Worm (Caenorhabditis elegans): Measurements from ENCODE around the gene ZK809.8.

Gene ZK809.8

ce11 chrIV:11622336-11622735 is 26.5 kb downstream of the ZK809.8 start:
- no peak for TF ChIP-seq pes-1 (GFP tag; IDR thresholded peaks at IDR 0.05)
- TF ChIP-seq ets-7 (tag; optimal IDR thresholded peaks at IDR 0.05): no peak

- no peak for TF ChIP-seq flt-1 (GFP tag; IDR thresholded peaks at IDR 0.05)
- TF ChIP-seq hmg-4 (GFP tag; optimal IDR thresholded peaks at IDR 0.05): no peak
- no peak for TF ChIP-seq scrt-1 (GFP tag; IDR thresholded peaks at IDR 0.05)
- no peak for TF ChIP-seq ceh-36 (tag; optimal IDR thresholded peaks at IDR 0.05)
- TF ChIP-seq B0310.2 (tag; optimal IDR thresholded peaks at IDR 0.05): no peak
- TF ChIP-seq sea-1 (GFP tag; conservative IDR thresholded peaks at IDR 0.05): no peak
- TF ChIP-seq tbx-11 (GFP tag; IDR thresholded peaks at IDR 0.05): no peak
- no peak for TF ChIP-seq tra-4 (tag; optimal IDR thresholded peaks at IDR 0.05)
- TF ChIP-seq hnd-1 (tag; optimal IDR thresholded peaks at IDR 0.05): no peak
- no peak for TF ChIP-seq tbx-37 (GFP tag; conservative IDR thresholded peaks at IDR 0.05)
- TF ChIP-seq aly-1 (tag; optimal IDR thresholded peaks at IDR 0.05): no peak
- no peak for TF ChIP-seq hmbx-1 (tag; optimal IDR thresholded peaks at IDR 0.05)
- TF ChIP-seq F13C5.2 (tag; optimal IDR thresholded peaks at IDR 0.05): no peak
- TF ChIP-seq pes-1 (GFP tag; IDR thresholded peaks at IDR 0.05): no peak
- no peak for TF ChIP-seq ceh-13 (GFP tag; optimal IDR thresholded peaks at IDR 0.05)
- no peak for TF ChIP-seq ets-7 (tag; optimal IDR thresholded peaks at IDR 0.05)
Measured at ce11 chrIV:11620909-11621308, 28.0 kb downstream of the ZK809.8 start, which contains the start of gene dsl-5. Gene dsl-5, minus strand, starts transcription at chrIV:11621009.

- TF ChIP-seq tbx-37 (GFP tag; conservative IDR thresholded peaks at IDR 0.05) (0 out of 2 replicates have a peak, but pooled peaks have one; percentile 29), sea-1 (GFP tag; conservative IDR thresholded peaks at IDR 0.05) (0 out of 2 replicates have a peak, but pooled peaks have one; percentile 57), F13C5.2 (tag; optimal IDR thresholded peaks at IDR 0.05) (peak; percentile 16), pes-1 (GFP tag; IDR thresholded peaks at IDR 0.05) (peak; percentile 74), ceh-13 (GFP tag; optimal IDR thresholded peaks at IDR 0.05) (no peak), hmg-4 (GFP tag; optimal IDR thresholded peaks at IDR 0.05) (no peak), scrt-1 (GFP tag; IDR thresholded peaks at IDR 0.05) (0 out of 2 replicates have a peak, but pooled peaks have one; percentile 37), ceh-36 (tag; optimal IDR thresholded peaks at IDR 0.05) (peak; percentile 62), hmbx-1 (tag; optimal IDR thresholded peaks at IDR 0.05) (no peak), flt-1 (GFP tag; IDR thresholded peaks at IDR 0.05) (peak; percentile 33; the same call in 1 of the 2 replicates)
Measured at ce11 chrIV:11604909-11605308, 44.0 kb downstream of the ZK809.8 start, which contains the start of the genes ragc-1 and Y24F12A.1. Gene ragc-1, minus strand, starts transcription at chrIV:11604933. Gene Y24F12A.1, plus strand, starts transcription at chrIV:11605254.

- TF ChIP-seq tbx-37 (GFP tag; conservative IDR thresholded peaks at IDR 0.05) (no peak), tbx-11 (GFP tag; IDR thresholded peaks at IDR 0.05) (no peak), ceh-13 (GFP tag; optimal IDR thresholded peaks at IDR 0.05) (no peak), F13C5.2 (tag; optimal IDR thresholded peaks at IDR 0.05) (no peak), sea-1 (GFP tag; conservative IDR thresholded peaks at IDR 0.05) (no peak), ceh-36 (tag; optimal IDR thresholded peaks at IDR 0.05) (no peak)
Measured at ce11 chrIV:11603265-11603840, 45.5 kb downstream of the ZK809.8 start.

ce11 chrIV:11602498-11603068 is 46.3 kb downstream of the ZK809.8 start, which contains the start of gene rps-11:
Gene rps-11, plus strand, starts transcription at chrIV:11602641.
- TF ChIP-seq ama-1 (optimal IDR thresholded peaks at IDR 0.05): no peak
- TF ChIP-seq tra-4 (tag; optimal IDR thresholded peaks at IDR 0.05): no peak
- no peak for TF ChIP-seq flt-1 (GFP tag; IDR thresholded peaks at IDR 0.05)
- TF ChIP-seq sea-1 (GFP tag; conservative IDR thresholded peaks at IDR 0.05): no peak

- TF ChIP-seq sea-1 (GFP tag; conservative IDR thresholded peaks at IDR 0.05) (no peak), pes-1 (GFP tag; IDR thresholded peaks at IDR 0.05) (peak; percentile 38; the same call in 1 of the 2 replicates), ets-7 (tag; optimal IDR thresholded peaks at IDR 0.05) (no peak), hmbx-1 (tag; optimal IDR thresholded peaks at IDR 0.05) (peak; percentile 14), tbx-37 (GFP tag; conservative IDR thresholded peaks at IDR 0.05) (peak; percentile 30), tbx-11 (GFP tag; IDR thresholded peaks at IDR 0.05) (no peak), ama-1 (optimal IDR thresholded peaks at IDR 0.05) (peak; percentile 71), B0310.2 (tag; optimal IDR thresholded peaks at IDR 0.05) (peak; percentile 79), hmg-4 (GFP tag; optimal IDR thresholded peaks at IDR 0.05) (peak; percentile 23), ceh-13 (GFP tag; optimal IDR thresholded peaks at IDR 0.05) (no peak), scrt-1 (GFP tag; IDR thresholded peaks at IDR 0.05) (no peak; the same call in 1 of the 2 replicates), F13C5.2 (tag; optimal IDR thresholded peaks at IDR 0.05) (peak; percentile 72), ceh-36 (tag; optimal IDR thresholded peaks at IDR 0.05) (peak; percentile 11), hnd-1 (tag; optimal IDR thresholded peaks at IDR 0.05) (peak; percentile 13), aly-1 (tag; optimal IDR thresholded peaks at IDR 0.05) (no peak), flt-1 (GFP tag; IDR thresholded peaks at IDR 0.05) (0 out of 2 replicates have a peak, but pooled peaks have one; percentile 12), tra-4 (tag; optimal IDR thresholded peaks at IDR 0.05) (peak; percentile 41)
Measured at ce11 chrIV:11601721-11602405, 47.0 kb downstream of the ZK809.8 start.

- TF ChIP-seq F13C5.2 (tag; optimal IDR thresholded peaks at IDR 0.05) (no peak), tbx-11 (GFP tag; IDR thresholded peaks at IDR 0.05) (no peak)
Measured at ce11 chrIV:11599717-11600116, 49.1 kb downstream of the ZK809.8 start.

ce11 chrIV:11597079-11597478 is 51.8 kb downstream of the ZK809.8 start:
- TF ChIP-seq hmbx-1 (tag; optimal IDR thresholded peaks at IDR 0.05): no peak

Measured in whole organism, early embryonic.